Fruit fly (Drosophila melanogaster): ENCODE measurements around the gene CG10877.

The CG10877 gene

DNA sequence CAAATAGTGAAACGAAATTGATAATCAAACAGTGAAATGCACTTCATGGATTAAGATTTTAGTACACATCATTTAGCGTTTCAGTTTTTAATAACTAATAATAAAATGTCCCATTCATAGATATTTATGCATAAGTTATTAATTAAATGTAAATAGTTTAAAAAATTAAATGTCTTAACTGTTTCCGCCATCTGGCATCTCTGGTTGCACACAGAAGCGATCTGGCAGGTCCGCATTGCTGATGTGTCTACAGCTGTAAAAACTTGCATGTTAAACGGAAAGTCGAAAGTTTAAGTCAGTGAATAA lies 24.6 kb upstream of the CG10877 start, which contains the start of gene Srp72 (continued):
- TF ChIP-seq sob (GFP tag; IDR thresholded peaks at IDR 0.05) (0 out of 2 replicates have a peak, but pooled peaks have one; percentile 12), Meics (GFP tag; optimal IDR thresholded peaks at IDR 0.05) (peak; percentile 55), CG17802 (tag; optimal IDR thresholded peaks at IDR 0.05) (peak; percentile 39), yki (optimal IDR thresholded peaks at IDR 0.05) (no peak), NFAT (GFP tag; IDR thresholded peaks at IDR 0.05) (no peak), NC2β (GFP tag; optimal IDR thresholded peaks at IDR 0.05) (no peak), CG7786 (GFP tag; optimal IDR thresholded peaks at IDR 0.05) (no peak), slp2 (GFP tag; optimal IDR thresholded peaks at IDR 0.05) (no peak), CG13624 (GFP tag; optimal IDR thresholded peaks at IDR 0.05) (no peak), nau (GFP tag; optimal IDR thresholded peaks at IDR 0.05) (no peak), CG4820 (GFP tag; optimal IDR thresholded peaks at IDR 0.05) (peak; percentile 17), phol (tag; optimal IDR thresholded peaks at IDR 0.05) (peak; percentile 85), pan (optimal IDR thresholded peaks at IDR 0.05) (no peak), pan (GFP tag; optimal IDR thresholded peaks at IDR 0.05 in 1 of 2, IDR thresholded peaks at IDR 0.05 in 1 of 2) (peak in 1 of 2 experiments; percentile 65), chinmo (GFP tag; IDR thresholded peaks at IDR 0.05; ENCODE audit: partially characterized antibody) (no peak), CG1602 (GFP tag; optimal IDR thresholded peaks at IDR 0.05) (peak; percentile 20), pum (GFP tag; optimal IDR thresholded peaks at IDR 0.05) (no peak), CG11695 (GFP tag; IDR thresholded peaks at IDR 0.05) (peak; percentile 68; the same call in 2 of the 3 replicates), H2.0 (GFP tag; IDR thresholded peaks at IDR 0.05) (no peak), B-H1 (GFP tag; IDR thresholded peaks at IDR 0.05) (peak; percentile 25; the same call in 2 of the 3 replicates), tll (GFP tag; optimal IDR thresholded peaks at IDR 0.05) (no peak), exex (tag; optimal IDR thresholded peaks at IDR 0.05) (peak; percentile 37), dati (GFP tag; IDR thresholded peaks at IDR 0.05) (no peak), cato (GFP tag; optimal IDR thresholded peaks at IDR 0.05; ENCODE audit: borderline replicate concordance) (no peak), CG8359 (GFP tag; optimal IDR thresholded peaks at IDR 0.05; ENCODE audit: borderline replicate concordance) (no peak), vnd (GFP tag; IDR thresholded peaks at IDR 0.05; ENCODE audit: partially characterized antibody) (no peak), CG14014 (GFP tag; IDR thresholded peaks at IDR 0.05) (peak; percentile 47; the same call in 1 of the 2 replicates), CG8290 (GFP tag; optimal IDR thresholded peaks at IDR 0.05) (no peak), CG8290 (tag; optimal IDR thresholded peaks at IDR 0.05) (no peak), corto (GFP tag; optimal IDR thresholded peaks at IDR 0.05) (no peak), lov (optimal IDR thresholded peaks at IDR 0.05) (no peak), lov (GFP tag; IDR thresholded peaks at IDR 0.05) (no peak), CrebB (tag; optimal IDR thresholded peaks at IDR 0.05) (no peak), CG10267 (tag; optimal IDR thresholded peaks at IDR 0.05) (peak; percentile 74), fd96Cb (tag; optimal IDR thresholded peaks at IDR 0.05) (peak; percentile 52), Doc2 (GFP tag; IDR thresholded peaks at IDR 0.05) (no peak), MBD-R2 (GFP tag; IDR thresholded peaks at IDR 0.05) (peak; percentile 19; the same call in 1 of the 2 replicates), HLH3B (GFP tag; IDR thresholded peaks at IDR 0.05) (peak; percentile 51; the same call in 1 of the 2 replicates), C15 (GFP tag; IDR thresholded peaks at IDR 0.05) (no peak), CG2202 (tag; optimal IDR thresholded peaks at IDR 0.05) (no peak), CG18262 (tag; optimal IDR thresholded peaks at IDR 0.05) (peak; percentile 34), Fer2 (tag; optimal IDR thresholded peaks at IDR 0.05) (peak; percentile 50), Vsx1 (GFP tag; optimal IDR thresholded peaks at IDR 0.05) (no peak), lmd (GFP tag; IDR thresholded peaks at IDR 0.05) (peak; percentile 37; the same call in 1 of the 2 replicates), CG6689 (GFP tag; IDR thresholded peaks at IDR 0.05) (peak; percentile 50), CG13287 (GFP tag; IDR thresholded peaks at IDR 0.05; ENCODE audit: partially characterized antibody) (no peak), emc (GFP tag; optimal IDR thresholded peaks at IDR 0.05) (no peak), usp (GFP tag; optimal IDR thresholded peaks at IDR 0.05) (no peak), CG6765 (GFP tag; optimal IDR thresholded peaks at IDR 0.05) (no peak), CG15601 (tag; optimal IDR thresholded peaks at IDR 0.05) (peak; percentile 13), Hmr (GFP tag; optimal IDR thresholded peaks at IDR 0.05) (peak; percentile 37), Max (GFP tag; optimal IDR thresholded peaks at IDR 0.05) (peak; percentile 50)
